Worm (Caenorhabditis elegans): ENCODE results near the gene C48B4.6.

- TF ChIP-seq ZK546.5 (tag; optimal IDR thresholded peaks at IDR 0.05) (no peak), nhr-76 (tag; optimal IDR thresholded peaks at IDR 0.05) (no peak), sea-2 (GFP tag; optimal IDR thresholded peaks at IDR 0.05) (no peak)
Observed at ce11 chrIII:9563235-9563634, 4.9 kb upstream of the C48B4.6 start, which contains the start of gene C48B4.9.
